Fruit fly (Drosophila melanogaster): Measurements from ENCODE around the gene PKD.
A peak's percentile ranks its signal among the peaks of the same experiment; 100 is the strongest.

The PKD gene

DNA sequence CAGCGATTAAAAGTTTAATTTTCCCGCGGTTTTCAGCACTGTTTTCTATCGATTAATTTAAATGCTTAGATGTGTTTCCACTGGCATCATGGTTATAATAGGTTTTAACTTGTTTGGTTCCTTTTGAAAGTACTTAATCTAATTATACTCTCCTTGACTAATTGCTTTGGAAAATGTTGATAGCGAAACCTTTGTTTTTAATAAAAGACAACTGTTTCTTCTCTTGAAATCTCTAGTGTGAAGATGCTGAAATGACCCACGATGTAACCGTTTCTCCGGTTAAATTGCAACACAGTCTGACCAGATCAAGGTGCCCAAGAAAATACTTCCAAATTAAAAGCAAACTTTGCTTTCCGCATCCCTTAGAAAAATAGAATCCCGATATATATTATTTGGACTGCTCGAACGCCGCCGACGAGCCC, 15.3 kb downstream of the PKD start, which contains the start of gene Dlc90F (continued):
- no peak for TF ChIP-seq D (optimal IDR thresholded peaks at IDR 0.05)
- peak; percentile 22 for TF ChIP-seq D (GFP tag; optimal IDR thresholded peaks at IDR 0.05)
- TF ChIP-seq CG4328 (GFP tag; optimal IDR thresholded peaks at IDR 0.05) = peak; percentile 17
- TF ChIP-seq Sox100B (GFP tag; optimal IDR thresholded peaks at IDR 0.05) = no peak
- TF ChIP-seq Ada2b (GFP tag; IDR thresholded peaks at IDR 0.05) = peak; percentile 57; the same call in 1 of the 2 replicates
- TF ChIP-seq fd64A (GFP tag; optimal IDR thresholded peaks at IDR 0.05) = no peak
- TF ChIP-seq ap (GFP tag; IDR thresholded peaks at IDR 0.05) = peak; percentile 60
- 0 out of 3 replicates have a peak, but pooled peaks have one; percentile 51 for TF ChIP-seq CG2199 (GFP tag; IDR thresholded peaks at IDR 0.05)
- peak; percentile 67 for TF ChIP-seq CG15514 (GFP tag; optimal IDR thresholded peaks at IDR 0.05)
- no peak for TF ChIP-seq wek (GFP tag; optimal IDR thresholded peaks at IDR 0.05)
- TF ChIP-seq CG12942 (GFP tag; optimal IDR thresholded peaks at IDR 0.05) = peak; percentile 69
- peak; percentile 89 for TF ChIP-seq CG14710 (tag; optimal IDR thresholded peaks at IDR 0.05)
- TF ChIP-seq CG8944 (GFP tag; optimal IDR thresholded peaks at IDR 0.05) = peak; percentile 63
- TF ChIP-seq CG2202 (tag; optimal IDR thresholded peaks at IDR 0.05) = peak; percentile 18
- peak; percentile 76; the same call in 3 of the 4 replicates for TF ChIP-seq Gug (GFP tag; IDR thresholded peaks at IDR 0.05)
- peak; percentile 73 for TF ChIP-seq tx (GFP tag; optimal IDR thresholded peaks at IDR 0.05)
- no peak for TF ChIP-seq CG8281 (tag; optimal IDR thresholded peaks at IDR 0.05)
- peak; percentile 69 for TF ChIP-seq Scr (GFP tag; IDR thresholded peaks at IDR 0.05; ENCODE audit: partially characterized antibody)
- TF ChIP-seq CG2678 (tag; optimal IDR thresholded peaks at IDR 0.05) = peak; percentile 76
- peak; percentile 65; the same call in 2 of the 3 replicates for TF ChIP-seq ase (GFP tag; IDR thresholded peaks at IDR 0.05)
- peak; percentile 81 for TF ChIP-seq HLH54F (GFP tag; optimal IDR thresholded peaks at IDR 0.05)
- peak; percentile 12; the same call in 1 of the 2 replicates for TF ChIP-seq sna (GFP tag; IDR thresholded peaks at IDR 0.05; ENCODE audit: partially characterized antibody)
- no peak for TF ChIP-seq mld (GFP tag; IDR thresholded peaks at IDR 0.05; ENCODE audit: partially characterized antibody)
- peak; percentile 77 for TF ChIP-seq CG7786 (GFP tag; optimal IDR thresholded peaks at IDR 0.05)
- TF ChIP-seq nom (GFP tag; optimal IDR thresholded peaks at IDR 0.05) = no peak
- TF ChIP-seq CG4854 (GFP tag; optimal IDR thresholded peaks at IDR 0.05) = peak; percentile 39
- peak; percentile 69 for TF ChIP-seq Nf-YC (tag; optimal IDR thresholded peaks at IDR 0.05)
- no peak for TF ChIP-seq CG14860 (GFP tag; IDR thresholded peaks at IDR 0.05; ENCODE audit: partially characterized antibody)
- peak; percentile 84 for TF ChIP-seq Chrac-16 (GFP tag; optimal IDR thresholded peaks at IDR 0.05)
- TF ChIP-seq Dip3 (GFP tag; optimal IDR thresholded peaks at IDR 0.05) = peak; percentile 80
- peak; percentile 87 for TF ChIP-seq CG30403 (GFP tag; optimal IDR thresholded peaks at IDR 0.05)
- peak; percentile 63; the same call in 1 of the 3 replicates for TF ChIP-seq CG11695 (GFP tag; IDR thresholded peaks at IDR 0.05)
- TF ChIP-seq Elba2 (GFP tag; optimal IDR thresholded peaks at IDR 0.05) = peak; percentile 61
- TF ChIP-seq Ptx1 (GFP tag; IDR thresholded peaks at IDR 0.05) = peak; percentile 90
- peak; percentile 21 for TF ChIP-seq TFAM (GFP tag; optimal IDR thresholded peaks at IDR 0.05)
- TF ChIP-seq CG16863 (GFP tag; optimal IDR thresholded peaks at IDR 0.05) = peak; percentile 41
- TF ChIP-seq sc (optimal IDR thresholded peaks at IDR 0.05) = no peak
- TF ChIP-seq sc (GFP tag; optimal IDR thresholded peaks at IDR 0.05) = peak; percentile 53
- no peak for TF ChIP-seq ato (GFP tag; IDR thresholded peaks at IDR 0.05; ENCODE audit: partially characterized antibody)
- TF ChIP-seq seq (GFP tag; IDR thresholded peaks at IDR 0.05) = peak; percentile 61; the same call in 1 of the 2 replicates
- peak; percentile 23; the same call in 1 of the 2 replicates for TF ChIP-seq CG10321 (GFP tag; IDR thresholded peaks at IDR 0.05)
- TF ChIP-seq CG7839 (tag; optimal IDR thresholded peaks at IDR 0.05) = peak; percentile 79
- peak; percentile 53 for TF ChIP-seq Dad (GFP tag; optimal IDR thresholded peaks at IDR 0.05)
- peak; percentile 47 for TF ChIP-seq Meics (GFP tag; optimal IDR thresholded peaks at IDR 0.05)
- TF ChIP-seq CG13296 (GFP tag; optimal IDR thresholded peaks at IDR 0.05) = no peak
- no peak for TF ChIP-seq h (optimal IDR thresholded peaks at IDR 0.05)
- peak; percentile 55; the same call in 2 of the 3 replicates for TF ChIP-seq Optix (GFP tag; IDR thresholded peaks at IDR 0.05)
- peak; percentile 78 to 81 for TF ChIP-seq Pdp1 (GFP tag; optimal IDR thresholded peaks at IDR 0.05)
- no peak for TF ChIP-seq HLH4C (GFP tag; IDR thresholded peaks at IDR 0.05; ENCODE audit: partially characterized antibody)
- peak; percentile 67 for TF ChIP-seq twi (tag; optimal IDR thresholded peaks at IDR 0.05)
